Worm (Caenorhabditis elegans): ENCODE results near the gene srz-69.

DNA sequence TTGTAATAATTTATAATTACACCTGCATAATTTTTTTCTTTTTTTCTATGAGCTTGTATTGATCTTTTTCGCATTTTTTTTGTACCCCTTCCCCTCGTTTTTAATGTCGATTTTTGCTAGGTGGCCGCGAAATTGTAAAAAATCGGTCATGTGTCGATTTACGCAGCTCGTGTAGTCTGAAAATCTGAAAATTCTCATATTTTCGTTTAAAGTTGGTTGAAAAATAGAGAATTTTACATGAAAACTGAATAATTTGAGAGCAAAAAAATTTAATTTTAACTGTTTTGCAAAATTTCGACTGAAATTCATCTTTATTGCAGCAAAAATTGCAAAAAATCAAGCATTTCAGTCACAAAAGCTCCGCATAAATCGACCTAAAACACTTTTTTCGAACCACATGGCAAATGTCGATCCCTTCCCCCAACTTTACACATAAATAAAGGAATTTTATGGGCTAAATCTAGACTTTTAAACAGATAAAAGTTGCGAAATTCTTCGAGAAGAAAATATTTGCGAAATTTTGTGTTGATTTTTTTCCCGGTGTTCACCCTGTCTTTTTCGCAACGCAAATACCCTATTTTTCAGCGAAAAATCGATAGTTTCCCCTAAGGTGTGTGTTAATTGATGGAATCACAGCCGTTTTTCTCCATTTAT is 49.2 kb upstream of the srz-69 start:
- TF ChIP-seq dao-5 (tag; optimal IDR thresholded peaks at IDR 0.05): no peak
- TF ChIP-seq W03F9.2 (tag; optimal IDR thresholded peaks at IDR 0.05): no peak
- no peak for TF ChIP-seq him-1 (tag; optimal IDR thresholded peaks at IDR 0.05)

Data from whole organism, L4/young adult.